Worm (Caenorhabditis elegans): ENCODE measurements around the gene osm-3.

The osm-3 gene

ce11 chrIV:3783910-3784309, 16.9 kb downstream of the osm-3 start, which contains the start of gene glct-6:
Gene glct-6 (plus strand): TSS chrIV:3784210.
- TF ChIP-seq nhr-23 (tag; optimal IDR thresholded peaks at IDR 0.05) = no peak
- TF ChIP-seq blmp-1 (tag; optimal IDR thresholded peaks at IDR 0.05; ENCODE audit: insufficient read depth) = no peak
- TF ChIP-seq mab-5 (tag; optimal IDR thresholded peaks at IDR 0.05) = no peak
- TF ChIP-seq ama-1 (optimal IDR thresholded peaks at IDR 0.05) = no peak
- no peak for TF ChIP-seq nhr-6 (tag; optimal IDR thresholded peaks at IDR 0.05)
- TF ChIP-seq egl-27 (tag; optimal IDR thresholded peaks at IDR 0.05) = no peak
- TF ChIP-seq unc-39 (tag; optimal IDR thresholded peaks at IDR 0.05) = no peak
- TF ChIP-seq alr-1 (tag; optimal IDR thresholded peaks at IDR 0.05) = no peak
- no peak for TF ChIP-seq nhr-21 (tag; optimal IDR thresholded peaks at IDR 0.05)
- no peak for TF ChIP-seq unc-62 (GFP tag; optimal IDR thresholded peaks at IDR 0.05)
- TF ChIP-seq snpc-4 (tag; optimal IDR thresholded peaks at IDR 0.05) = no peak
- TF ChIP-seq crh-2 (tag; optimal IDR thresholded peaks at IDR 0.05) = no peak
- TF ChIP-seq dmd-4 (tag; optimal IDR thresholded peaks at IDR 0.05) = no peak
- no peak for TF ChIP-seq nhr-25 (tag; optimal IDR thresholded peaks at IDR 0.05)
- no peak for TF ChIP-seq nhr-10 (tag; optimal IDR thresholded peaks at IDR 0.05)

DNA sequence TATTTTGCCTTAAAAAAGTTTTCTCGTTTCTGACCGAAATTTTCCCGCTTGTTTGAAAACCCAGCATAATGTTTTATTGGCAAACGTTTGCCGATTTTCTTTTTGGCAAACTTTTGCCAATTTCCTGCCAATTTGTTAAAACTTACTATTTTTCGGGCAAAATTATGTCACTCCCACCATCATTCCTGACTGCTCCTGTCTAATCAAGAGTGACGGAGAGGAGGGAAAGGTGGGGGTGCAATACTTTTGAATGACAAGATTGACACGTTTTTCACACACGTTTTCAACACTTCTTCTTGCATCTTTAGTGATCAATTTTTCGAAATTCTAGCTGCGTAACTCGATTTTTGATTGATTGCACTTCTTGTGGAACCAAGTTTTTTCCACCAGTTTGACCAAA, 19.3 kb downstream of the osm-3 start:
- TF ChIP-seq ceh-16 (tag; optimal IDR thresholded peaks at IDR 0.05) = no peak

DNA sequence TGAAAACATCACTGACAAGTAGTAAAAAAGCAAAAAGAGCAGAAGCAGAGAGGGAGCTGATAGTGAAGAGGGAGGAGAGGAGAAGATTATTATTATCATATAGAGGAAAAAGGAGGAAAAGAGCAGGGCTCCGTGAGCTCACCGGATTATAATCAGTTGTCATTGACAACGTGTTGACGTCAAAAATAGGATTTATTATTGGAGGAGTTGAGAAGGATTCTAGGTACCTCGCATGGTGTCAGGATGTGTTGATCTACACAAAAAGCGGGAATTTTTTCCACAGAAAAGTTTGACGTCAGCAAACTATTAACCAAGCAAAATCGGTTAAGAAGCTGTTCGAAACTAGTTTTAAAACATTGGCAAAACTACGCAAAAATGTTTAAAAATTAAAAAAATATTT, 26.7 kb downstream of the osm-3 start:
- TF ChIP-seq unc-55 (GFP tag; optimal IDR thresholded peaks at IDR 0.05) (no peak), sem-4 (tag; optimal IDR thresholded peaks at IDR 0.05) (no peak), F13H6.1 (tag; optimal IDR thresholded peaks at IDR 0.05) (no peak), ztf-4 (tag; optimal IDR thresholded peaks at IDR 0.05) (no peak), alr-1 (tag; optimal IDR thresholded peaks at IDR 0.05) (no peak), mbf-1 (tag; optimal IDR thresholded peaks at IDR 0.05) (no peak), ztf-11 (tag; optimal IDR thresholded peaks at IDR 0.05) (no peak)

ce11 chrIV:3767749-3768148, 33.1 kb downstream of the osm-3 start:
- TF ChIP-seq nhr-23 (tag; optimal IDR thresholded peaks at IDR 0.05) (no peak), peb-1 (tag; optimal IDR thresholded peaks at IDR 0.05) (no peak), elt-3 (tag; optimal IDR thresholded peaks at IDR 0.05) (no peak), lin-13 (GFP tag; optimal IDR thresholded peaks at IDR 0.05) (no peak), egl-27 (tag; optimal IDR thresholded peaks at IDR 0.05) (no peak), skn-1 (tag; optimal IDR thresholded peaks at IDR 0.05) (no peak), nhr-237 (tag; optimal IDR thresholded peaks at IDR 0.05) (no peak), alr-1 (tag; optimal IDR thresholded peaks at IDR 0.05) (no peak), unc-39 (tag; optimal IDR thresholded peaks at IDR 0.05) (no peak), crh-2 (tag; optimal IDR thresholded peaks at IDR 0.05) (no peak), gmeb-1 (tag; optimal IDR thresholded peaks at IDR 0.05) (no peak), ceh-16 (tag; optimal IDR thresholded peaks at IDR 0.05) (no peak), ztf-1 (GFP tag; conservative IDR thresholded peaks at IDR 0.05) (no peak), unc-62 (GFP tag; optimal IDR thresholded peaks at IDR 0.05) (no peak), ztf-4 (tag; optimal IDR thresholded peaks at IDR 0.05) (no peak), ceh-82 (tag; optimal IDR thresholded peaks at IDR 0.05) (no peak), nhr-25 (tag; optimal IDR thresholded peaks at IDR 0.05) (no peak), lin-11 (tag; optimal IDR thresholded peaks at IDR 0.05) (no peak), ztf-11 (tag; optimal IDR thresholded peaks at IDR 0.05) (no peak)

ce11 chrIV:3766589-3766988, 34.3 kb downstream of the osm-3 start, which contains the start of gene vab-2:
Gene vab-2 (minus strand): TSS chrIV:3766826.
- no peak for TF ChIP-seq ztf-1 (GFP tag; conservative IDR thresholded peaks at IDR 0.05)

DNA sequence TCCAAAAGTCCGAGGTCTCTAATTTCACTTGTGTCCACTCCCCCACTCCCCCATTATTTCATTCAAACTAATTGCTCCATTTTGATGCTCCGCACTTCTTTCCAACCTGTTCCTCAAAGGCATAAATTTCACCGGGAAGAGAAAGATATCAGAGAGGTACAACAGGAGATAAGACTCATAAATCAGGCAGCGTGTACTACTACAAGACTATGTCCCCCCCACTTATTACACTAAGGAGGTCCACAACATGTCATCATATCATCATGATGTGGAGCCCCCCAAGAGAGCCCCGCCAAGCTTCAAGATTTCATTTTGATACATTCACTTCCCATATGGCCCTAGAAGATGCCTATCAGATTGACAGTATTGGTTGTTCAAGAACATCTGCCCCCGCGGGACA, 35.4 kb downstream of the osm-3 start:
- TF ChIP-seq fos-1 (tag; optimal IDR thresholded peaks at IDR 0.05) = no peak
- no peak for TF ChIP-seq unc-39 (tag; optimal IDR thresholded peaks at IDR 0.05)
- TF ChIP-seq crh-2 (tag; optimal IDR thresholded peaks at IDR 0.05) = no peak
- no peak for TF ChIP-seq blmp-1 (tag; optimal IDR thresholded peaks at IDR 0.05; ENCODE audit: insufficient read depth)
- no peak for TF ChIP-seq nhr-25 (tag; optimal IDR thresholded peaks at IDR 0.05)
- TF ChIP-seq nhr-6 (tag; optimal IDR thresholded peaks at IDR 0.05) = no peak
- no peak for TF ChIP-seq dmd-4 (tag; optimal IDR thresholded peaks at IDR 0.05)
- no peak for TF ChIP-seq ceh-16 (tag; optimal IDR thresholded peaks at IDR 0.05)
- no peak for TF ChIP-seq lin-39 (tag; optimal IDR thresholded peaks at IDR 0.05)
- no peak for TF ChIP-seq aly-2 (tag; optimal IDR thresholded peaks at IDR 0.05)
